Worm (Caenorhabditis elegans): Measurements from ENCODE around the gene F40G12.10.

DNA sequence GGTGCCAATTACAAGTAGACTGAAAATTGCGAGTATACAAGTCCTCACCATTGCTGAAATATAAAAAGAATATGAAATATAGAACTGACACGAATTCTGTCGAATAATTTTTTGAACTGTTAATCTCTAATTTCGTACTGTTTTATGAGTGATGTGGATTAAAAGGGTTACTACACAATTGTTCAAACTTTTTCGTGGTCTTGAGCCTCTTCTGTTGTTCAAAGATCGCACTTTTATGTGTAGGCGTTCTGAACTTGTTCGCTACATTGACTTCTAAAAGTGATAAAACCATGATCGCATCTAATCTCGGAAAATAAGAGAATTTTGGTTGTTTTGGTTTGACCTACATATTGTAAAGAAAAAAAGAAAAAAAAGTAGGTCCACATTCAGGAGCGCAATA, 35.3 kb upstream of the F40G12.10 start, which contains the start of gene K02E11.4:
- no peak for TF ChIP-seq ztf-11 (tag; optimal IDR thresholded peaks at IDR 0.05)
- TF ChIP-seq sptf-1 (tag; optimal IDR thresholded peaks at IDR 0.05): no peak
- TF ChIP-seq drap-1 (GFP tag; optimal IDR thresholded peaks at IDR 0.05): no peak
- TF ChIP-seq blmp-1 (tag; optimal IDR thresholded peaks at IDR 0.05): no peak
- no peak for TF ChIP-seq pha-4 (tag; optimal IDR thresholded peaks at IDR 0.05)
- TF ChIP-seq unc-39 (tag; optimal IDR thresholded peaks at IDR 0.05): no peak
- no peak for TF ChIP-seq nhr-12 (tag; optimal IDR thresholded peaks at IDR 0.05)
- TF ChIP-seq ces-1 (GFP tag; optimal IDR thresholded peaks at IDR 0.05): no peak
- no peak for TF ChIP-seq lin-32 (GFP tag; optimal IDR thresholded peaks at IDR 0.05)
- TF ChIP-seq unc-120 (tag; optimal IDR thresholded peaks at IDR 0.05; ENCODE audit: poor library complexity, severe bottlenecking): no peak

All from whole organism, mixed stage, embryonic.